Worm (Caenorhabditis elegans) whole organism, L4/young adult: ENCODE measurements around the gene rpt-1.
"Not testable (repeated sequence)": the region's sequence is repeated elsewhere in the genome, so short reads cannot be mapped to it uniquely, and the experiment has no call there.

ENCODE experiments used
- W03F9.2 ChIP-seq: fragments of 150-350 bp; optimal IDR thresholded peaks from 2 replicates; lab custom pipeline; 2014; ENCODE audit warnings: missing biosample characterization, missing genetic modification characterization
- dao-5 ChIP-seq: sonication (generic microtip); optimal IDR thresholded peaks from 2 replicates; lab custom pipeline; 2016; ENCODE audit warnings: missing genotype, missing genetic modification characterization, moderate library complexity, missing compliant biosample characterization
- him-1 ChIP-seq: sonication (generic microtip); optimal IDR thresholded peaks from 2 replicates; lab custom pipeline; 2016; ENCODE audit warnings: missing genotype, missing genetic modification reagents, missing genetic modification characterization, missing compliant biosample characterization

rpt-1 gene

ce11 chrV:11982309-11982708 is at the start of gene rpt-1:
Gene rpt-1, minus strand, starts transcription at chrV:11982397.
- TF ChIP-seq W03F9.2 (tag; lab: Kevin White, UChicago), result peak; percentile 68
- TF ChIP-seq him-1 (tag; lab: Kevin White, UChicago), result no peak
- TF ChIP-seq dao-5 (tag; lab: Kevin White, UChicago), result no peak

- TF ChIP-seq W03F9.2 (tag; lab: Kevin White, UChicago) (no peak), dao-5 (tag; lab: Kevin White, UChicago) (no peak), him-1 (tag; lab: Kevin White, UChicago) (no peak)
Observed at ce11 chrV:12028151-12028550, 46.0 kb upstream of the rpt-1 start.

DNA sequence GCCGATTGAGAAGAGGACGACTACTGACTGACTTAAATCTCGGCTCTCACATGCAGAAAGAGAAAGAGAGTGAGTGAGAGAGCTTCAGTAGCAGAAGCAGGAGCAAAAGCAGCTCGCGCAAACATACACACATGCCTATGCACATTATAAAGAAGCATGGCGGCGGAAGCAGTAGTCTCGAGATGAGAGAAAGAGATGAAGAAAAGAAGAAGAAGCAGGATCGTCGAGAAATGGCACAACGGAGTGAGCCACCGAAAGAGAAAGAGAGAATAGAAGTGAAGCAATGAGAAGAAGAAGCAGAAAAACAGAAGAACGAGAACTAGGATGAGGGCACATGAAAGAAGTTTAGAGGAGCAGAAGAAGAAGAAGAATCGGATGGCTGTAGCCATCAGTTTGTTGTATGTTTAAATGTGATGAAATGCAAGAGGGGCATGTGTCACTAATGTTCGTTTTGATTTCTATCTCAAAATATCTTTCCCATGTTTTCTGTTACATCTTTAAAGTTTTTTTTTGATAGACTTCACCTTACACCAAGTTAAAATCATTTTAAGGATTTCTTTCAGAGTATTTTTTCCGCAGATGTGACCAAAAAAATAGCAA is 44.8 kb upstream of the rpt-1 start:
- no peak for TF ChIP-seq dao-5 (tag; lab: Kevin White, UChicago)
- TF ChIP-seq him-1 (tag; lab: Kevin White, UChicago), result peak; percentile 80
- no peak for TF ChIP-seq W03F9.2 (tag; lab: Kevin White, UChicago)

DNA sequence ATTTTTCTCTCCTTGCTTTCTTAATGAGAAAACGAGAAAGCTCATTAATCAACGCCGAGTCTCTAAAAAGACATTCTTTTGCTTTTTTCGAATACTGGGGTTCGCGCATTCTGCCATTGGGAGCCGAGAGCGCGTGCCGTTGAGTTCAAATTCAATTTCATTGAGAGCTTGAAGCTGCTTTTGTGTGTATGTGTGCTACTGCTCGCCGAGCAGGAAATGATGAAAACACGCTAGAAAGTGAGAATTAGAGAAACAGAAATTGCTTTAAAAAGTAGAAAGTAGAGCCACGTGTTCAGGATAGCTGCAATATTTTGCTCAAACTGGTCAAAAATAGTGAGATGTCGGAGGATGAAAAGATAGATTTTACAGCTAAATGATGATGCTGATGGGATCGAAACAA is 43.5 kb upstream of the rpt-1 start:
- TF ChIP-seq W03F9.2 (tag; lab: Kevin White, UChicago) (no peak), him-1 (tag; lab: Kevin White, UChicago) (peak; percentile 4)

DNA sequence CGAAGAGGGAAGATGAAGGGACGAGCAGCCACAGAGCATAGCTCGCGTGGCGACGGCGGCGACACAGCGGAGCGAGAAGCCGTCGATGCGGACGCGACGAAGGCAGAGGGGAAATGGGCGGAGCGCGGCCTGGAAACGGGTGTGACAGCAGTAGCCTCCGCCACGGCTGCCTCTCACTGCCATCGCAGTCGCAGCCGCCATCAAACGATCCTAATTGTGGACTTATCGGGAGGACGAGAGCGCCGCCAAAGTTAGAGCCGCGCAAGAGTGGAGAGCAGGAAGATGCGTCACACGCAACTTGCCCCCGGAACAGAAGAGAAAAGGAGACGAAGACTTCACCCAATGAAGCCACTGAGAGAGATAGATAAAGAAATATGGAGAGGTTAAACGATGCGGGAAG is 42.1 kb upstream of the rpt-1 start:
- TF ChIP-seq W03F9.2 (tag; lab: Kevin White, UChicago) (no peak), him-1 (tag; lab: Kevin White, UChicago) (peak; percentile 41)

DNA sequence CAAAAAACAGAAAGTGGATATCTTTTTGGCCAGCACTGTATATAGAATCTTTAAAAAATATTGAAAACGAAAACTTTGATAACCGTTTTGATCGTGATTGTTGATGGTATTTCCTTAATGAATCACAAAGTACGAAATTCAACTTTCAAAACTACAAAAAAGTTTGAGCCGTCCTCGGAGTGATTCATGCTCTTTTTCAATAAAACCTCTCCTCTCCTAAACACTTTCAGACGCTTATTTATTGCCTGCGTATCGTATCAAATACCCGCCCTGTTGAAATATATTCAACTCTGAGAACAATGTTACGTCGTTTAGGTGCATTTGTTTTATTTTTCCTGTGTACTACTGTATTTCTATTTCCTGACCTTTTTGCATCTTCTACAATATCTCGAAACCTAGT is 38.7 kb upstream of the rpt-1 start:
- TF ChIP-seq him-1 (tag; lab: Kevin White, UChicago), result no peak

- not testable (repeated sequence) for TF ChIP-seq dao-5, him-1, W03F9.2 (tag; lab: Kevin White, UChicago)
Observed at ce11 chrV:12020026-12020425, 37.8 kb upstream of the rpt-1 start, which contains the start of gene F10C2.3. Gene F10C2.3, plus strand, starts transcription at chrV:12020326.

- TF ChIP-seq him-1 (tag; lab: Kevin White, UChicago) (no peak), dao-5 (tag; lab: Kevin White, UChicago) (no peak), W03F9.2 (tag; lab: Kevin White, UChicago) (no peak)
Observed at ce11 chrV:12013298-12013697, 31.1 kb upstream of the rpt-1 start, which contains the start of gene add-2. Gene add-2, minus strand, starts transcription at chrV:12013406.

DNA sequence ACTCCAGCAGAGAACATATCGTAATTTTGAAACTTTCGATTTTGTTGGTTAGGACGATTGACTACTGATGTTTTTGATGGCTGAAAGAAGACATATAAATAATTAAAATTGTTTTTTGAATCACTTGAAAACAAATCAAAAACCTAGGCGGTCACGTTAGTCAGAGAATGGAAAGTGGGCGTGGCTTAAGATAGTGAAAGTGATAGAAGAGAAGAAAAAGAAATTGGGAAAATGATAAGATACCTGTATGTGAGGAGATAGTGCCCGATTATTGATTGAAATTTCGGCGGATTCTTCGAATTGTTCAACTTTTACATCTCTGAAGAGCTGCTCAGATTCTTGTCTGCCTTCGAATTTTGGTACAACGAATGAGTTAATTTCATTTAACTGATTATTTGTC is 29.5 kb upstream of the rpt-1 start:
- TF ChIP-seq him-1 (tag; lab: Kevin White, UChicago), result no peak
- TF ChIP-seq W03F9.2 (tag; lab: Kevin White, UChicago), result no peak
- no peak for TF ChIP-seq dao-5 (tag; lab: Kevin White, UChicago)

DNA sequence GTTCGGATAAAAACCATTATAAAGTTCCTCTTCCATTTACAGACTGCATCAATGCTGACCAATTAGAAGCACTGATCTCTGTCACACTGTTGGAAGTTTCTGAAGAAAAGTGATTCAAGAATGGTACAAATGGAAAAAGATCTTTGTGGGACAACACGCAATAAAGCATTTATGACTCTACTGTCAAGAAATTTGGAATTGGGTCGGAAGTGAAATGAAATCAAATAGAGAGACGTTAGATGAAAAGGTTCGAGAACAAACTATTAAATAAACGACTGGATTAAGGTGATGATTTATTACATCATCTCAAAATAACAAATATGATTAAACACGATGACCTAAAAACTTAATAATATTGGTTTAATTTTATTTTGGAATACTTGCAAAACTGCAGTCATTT is 24.3 kb upstream of the rpt-1 start, which contains the start of gene F57F5.3:
TSS of gene F57F5.3 (minus strand) at position 101 of the 400 bp plus-strand sequence.
- TF ChIP-seq W03F9.2 (tag; lab: Kevin White, UChicago), result no peak
- no peak for TF ChIP-seq dao-5 (tag; lab: Kevin White, UChicago)
- no peak for TF ChIP-seq him-1 (tag; lab: Kevin White, UChicago)

DNA sequence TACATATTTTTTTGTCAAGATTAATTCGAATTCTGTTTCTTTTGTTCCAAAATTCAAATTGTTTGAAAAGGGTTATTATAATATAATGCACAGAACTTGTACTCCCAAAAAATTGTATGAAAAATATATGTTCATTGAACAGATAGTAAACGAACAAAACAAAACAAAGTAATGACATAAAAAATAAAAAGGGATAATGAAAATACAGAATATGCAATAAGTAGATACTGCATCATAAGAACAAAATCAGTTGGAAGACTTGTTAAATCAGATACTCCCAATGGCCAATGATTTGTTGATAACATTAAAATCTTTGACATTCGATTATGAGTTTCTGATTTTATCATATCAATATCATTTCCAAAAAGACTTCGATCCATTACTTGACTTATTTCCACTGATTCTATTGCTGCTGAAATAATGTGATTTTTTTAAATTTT is 22.3 kb upstream of the rpt-1 start:
- no peak for TF ChIP-seq dao-5 (tag; lab: Kevin White, UChicago)
- TF ChIP-seq W03F9.2 (tag; lab: Kevin White, UChicago), result no peak
- no peak for TF ChIP-seq him-1 (tag; lab: Kevin White, UChicago)

- TF ChIP-seq him-1 (tag; lab: Kevin White, UChicago) (no peak), W03F9.2 (tag; lab: Kevin White, UChicago) (peak; percentile 30)
Observed at ce11 chrV:12002866-12003485, 20.8 kb upstream of the rpt-1 start, which contains the start of gene cpr-9. Gene cpr-9, plus strand, starts transcription at chrV:12003053.

DNA sequence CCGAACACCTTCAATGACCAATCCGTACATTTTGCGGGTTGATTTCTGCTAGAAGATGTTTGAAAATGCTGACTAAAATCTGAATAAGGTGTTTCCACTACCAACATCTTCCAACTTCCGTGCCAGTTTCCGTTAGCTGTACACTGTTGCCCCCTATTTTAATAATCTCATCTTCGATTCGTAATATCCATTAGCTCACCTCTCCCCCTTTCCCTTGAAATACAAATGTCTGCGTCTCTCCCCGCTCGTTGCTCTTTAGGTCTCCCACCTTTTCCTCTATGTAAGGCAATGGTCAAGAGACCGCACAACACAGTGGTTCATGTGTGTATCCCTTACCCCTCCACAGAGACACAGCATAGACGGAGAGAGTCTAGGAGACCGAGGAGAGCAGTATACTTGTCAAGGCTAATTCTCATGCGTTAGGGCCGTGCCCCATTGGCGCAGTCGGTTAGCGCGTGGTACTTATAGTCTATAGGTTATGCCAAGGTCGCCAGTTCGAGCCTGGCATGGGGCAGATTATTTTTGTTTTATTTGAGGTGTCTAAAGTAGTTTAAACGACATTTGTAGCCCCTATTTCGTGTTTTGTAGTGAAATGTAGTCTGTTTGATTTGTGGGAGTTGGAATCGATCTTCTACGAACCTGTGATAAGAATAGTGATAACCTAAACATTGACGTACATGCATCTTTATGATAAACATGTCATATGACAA is 19.7 kb upstream of the rpt-1 start, which contains the start of gene gcy-33:
TSS of gene gcy-33 (minus strand) at position 51 of the 710 bp plus-strand sequence.
- TF ChIP-seq him-1 (tag; lab: Kevin White, UChicago), result peak; percentile 48
- peak; percentile 62 for TF ChIP-seq W03F9.2 (tag; lab: Kevin White, UChicago)
- TF ChIP-seq dao-5 (tag; lab: Kevin White, UChicago), result peak; percentile 94
